Worm (Caenorhabditis elegans): ENCODE results near the gene hrde-1.

Gene hrde-1

DNA sequence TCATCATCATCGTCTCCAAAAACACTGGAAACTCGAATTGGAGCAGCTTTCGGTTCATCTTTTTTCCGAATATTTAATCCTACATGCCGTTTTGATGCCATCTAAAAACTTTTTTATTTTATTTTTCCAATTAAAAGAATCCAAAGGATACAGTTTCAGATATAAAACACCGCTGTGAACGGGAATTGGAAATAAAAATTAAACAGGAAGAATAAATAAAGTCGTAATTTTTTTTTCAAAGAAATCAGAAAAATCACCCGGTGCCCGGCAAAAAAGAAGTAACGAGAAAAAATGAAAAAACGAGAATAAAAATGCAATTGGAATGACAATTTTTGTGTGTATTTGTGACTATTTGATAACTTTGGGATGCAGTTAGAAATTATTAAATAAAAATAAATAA, 7.3 kb downstream of the hrde-1 start, which contains the start of gene ccdc-55:
Gene ccdc-55, minus strand, starts transcription at position 101 of the 400 bp plus-strand sequence.
- no peak for TF ChIP-seq ceh-16 (tag; optimal IDR thresholded peaks at IDR 0.05)
- no peak for TF ChIP-seq unc-55 (GFP tag; optimal IDR thresholded peaks at IDR 0.05)
- TF ChIP-seq ama-1 (optimal IDR thresholded peaks at IDR 0.05) = no peak
- TF ChIP-seq lsy-2 (tag; optimal IDR thresholded peaks at IDR 0.05) = no peak
- TF ChIP-seq nhr-25 (tag; optimal IDR thresholded peaks at IDR 0.05) = no peak
- TF ChIP-seq nhr-21 (tag; optimal IDR thresholded peaks at IDR 0.05) = no peak
- no peak for TF ChIP-seq nhr-12 (tag; optimal IDR thresholded peaks at IDR 0.05)
- no peak for TF ChIP-seq nhr-237 (tag; optimal IDR thresholded peaks at IDR 0.05)
- TF ChIP-seq unc-62 (GFP tag; optimal IDR thresholded peaks at IDR 0.05) = no peak
- TF ChIP-seq sma-9 (GFP tag; optimal IDR thresholded peaks at IDR 0.05) = no peak
- no peak for TF ChIP-seq sma-9 (tag; optimal IDR thresholded peaks at IDR 0.05)
- TF ChIP-seq nhr-6 (tag; optimal IDR thresholded peaks at IDR 0.05) = no peak
- TF ChIP-seq snpc-4 (tag; optimal IDR thresholded peaks at IDR 0.05) = no peak
- no peak for TF ChIP-seq gmeb-1 (tag; optimal IDR thresholded peaks at IDR 0.05)
- TF ChIP-seq mbf-1 (tag; optimal IDR thresholded peaks at IDR 0.05) = no peak
- no peak for TF ChIP-seq dmd-4 (tag; optimal IDR thresholded peaks at IDR 0.05)

DNA sequence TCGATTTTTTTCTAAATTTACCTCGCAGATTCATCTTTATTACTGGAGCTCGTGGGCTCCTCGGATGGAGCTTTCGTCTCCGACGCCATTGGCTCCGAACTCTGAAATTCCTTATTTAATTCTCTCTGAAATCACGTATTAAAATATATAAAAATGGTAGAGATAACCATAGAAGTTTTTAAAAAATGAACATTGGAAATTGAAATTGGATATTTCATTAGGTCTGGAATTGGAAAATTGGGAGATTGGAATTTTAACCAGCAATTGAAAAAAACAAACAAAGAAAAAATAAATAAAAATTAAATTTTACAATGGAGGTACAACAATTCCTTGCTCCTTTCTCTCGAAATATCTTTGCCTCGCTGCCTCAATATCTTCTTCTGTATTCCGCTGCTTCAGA, 9.2 kb downstream of the hrde-1 start, which contains the start of gene rnf-5:
Gene rnf-5, minus strand, starts transcription at position 101 of the 400 bp plus-strand sequence.
- no peak for TF ChIP-seq nhr-129 (tag; optimal IDR thresholded peaks at IDR 0.05)
- no peak for TF ChIP-seq blmp-1 (tag; optimal IDR thresholded peaks at IDR 0.05; ENCODE audit: insufficient read depth)
- no peak for TF ChIP-seq egl-27 (tag; optimal IDR thresholded peaks at IDR 0.05)
- TF ChIP-seq ztf-4 (tag; optimal IDR thresholded peaks at IDR 0.05) = no peak
- no peak for TF ChIP-seq peb-1 (tag; optimal IDR thresholded peaks at IDR 0.05)
- TF ChIP-seq elt-3 (tag; optimal IDR thresholded peaks at IDR 0.05) = no peak
- no peak for TF ChIP-seq ztf-1 (GFP tag; conservative IDR thresholded peaks at IDR 0.05)
- TF ChIP-seq Y55F3AM.14 (GFP tag; optimal IDR thresholded peaks at IDR 0.05) = no peak
- no peak for TF ChIP-seq unc-39 (tag; optimal IDR thresholded peaks at IDR 0.05)
- no peak for TF ChIP-seq mab-5 (tag; optimal IDR thresholded peaks at IDR 0.05)
- no peak for TF ChIP-seq ceh-82 (tag; optimal IDR thresholded peaks at IDR 0.05)
- TF ChIP-seq mbf-1 (tag; optimal IDR thresholded peaks at IDR 0.05) = no peak
- no peak for TF ChIP-seq F13H6.1 (tag; optimal IDR thresholded peaks at IDR 0.05)
- no peak for TF ChIP-seq snpc-4 (tag; optimal IDR thresholded peaks at IDR 0.05)
- TF ChIP-seq unc-62 (GFP tag; optimal IDR thresholded peaks at IDR 0.05) = no peak
- no peak for TF ChIP-seq skn-1 (tag; optimal IDR thresholded peaks at IDR 0.05)
- no peak for TF ChIP-seq dmd-4 (tag; optimal IDR thresholded peaks at IDR 0.05)
- TF ChIP-seq C34F6.9 (tag; optimal IDR thresholded peaks at IDR 0.05) = no peak
- no peak for TF ChIP-seq aly-2 (tag; optimal IDR thresholded peaks at IDR 0.05)

DNA sequence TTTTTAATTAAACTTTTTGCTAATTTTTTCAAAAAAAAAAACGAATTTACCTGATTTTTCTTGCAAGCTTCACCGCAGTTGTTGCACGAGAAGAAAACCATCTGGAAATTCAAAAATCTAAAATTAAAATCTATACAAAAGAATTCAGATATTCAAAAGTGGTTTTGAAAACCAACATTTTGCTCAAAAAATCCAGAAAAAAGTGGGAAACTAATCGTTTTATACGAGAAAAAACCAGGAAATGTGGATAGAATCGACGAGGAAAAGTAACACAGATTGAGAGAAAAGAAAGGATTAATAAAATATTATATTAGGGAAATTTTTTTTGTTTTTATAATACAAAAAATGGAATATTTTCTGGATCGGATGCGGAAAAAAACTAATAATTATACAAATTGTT, 11.9 kb downstream of the hrde-1 start, which contains the start of gene C16C10.8:
Gene C16C10.8, minus strand, starts transcription at position 101 of the 400 bp plus-strand sequence.
- TF ChIP-seq sma-9 (GFP tag; optimal IDR thresholded peaks at IDR 0.05) = no peak
- no peak for TF ChIP-seq sma-9 (tag; optimal IDR thresholded peaks at IDR 0.05)
- TF ChIP-seq nhr-21 (tag; optimal IDR thresholded peaks at IDR 0.05) = no peak
- no peak for TF ChIP-seq ztf-1 (GFP tag; conservative IDR thresholded peaks at IDR 0.05)
- no peak for TF ChIP-seq crh-2 (tag; optimal IDR thresholded peaks at IDR 0.05)
- TF ChIP-seq ztf-4 (tag; optimal IDR thresholded peaks at IDR 0.05) = no peak
- no peak for TF ChIP-seq aly-2 (tag; optimal IDR thresholded peaks at IDR 0.05)
- no peak for TF ChIP-seq unc-39 (tag; optimal IDR thresholded peaks at IDR 0.05)

DNA sequence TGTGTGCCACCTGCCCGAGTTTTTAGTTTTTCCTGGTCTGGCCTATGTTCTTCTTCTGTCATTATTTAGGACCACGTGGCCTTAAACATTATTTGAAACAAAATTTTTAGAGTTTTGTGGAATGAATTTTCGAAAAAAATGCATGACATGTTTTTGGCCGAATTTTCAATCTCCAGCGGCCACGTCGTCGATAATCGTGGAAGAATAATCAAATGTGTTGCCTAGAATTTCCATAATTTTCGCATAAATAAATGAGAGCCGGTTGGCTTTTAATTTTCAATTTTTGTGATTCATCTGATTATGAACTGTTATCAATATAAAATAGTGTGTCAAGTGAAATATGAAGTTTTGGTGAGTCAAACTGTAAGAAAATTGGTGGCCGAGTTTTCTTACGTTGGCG, 15.0 kb downstream of the hrde-1 start, which contains the start of gene C01G12.16:
Gene C01G12.16, plus strand, starts transcription at position 301 of the 400 bp plus-strand sequence.
- TF ChIP-seq lin-13 (GFP tag; optimal IDR thresholded peaks at IDR 0.05) = no peak
- TF ChIP-seq aly-2 (tag; optimal IDR thresholded peaks at IDR 0.05) = no peak
- TF ChIP-seq peb-1 (tag; optimal IDR thresholded peaks at IDR 0.05) = no peak
- TF ChIP-seq ztf-11 (tag; optimal IDR thresholded peaks at IDR 0.05) = no peak
- no peak for TF ChIP-seq ztf-1 (GFP tag; conservative IDR thresholded peaks at IDR 0.05)
- no peak for TF ChIP-seq crh-2 (tag; optimal IDR thresholded peaks at IDR 0.05)
- no peak for TF ChIP-seq sem-4 (tag; optimal IDR thresholded peaks at IDR 0.05)
- TF ChIP-seq unc-55 (GFP tag; optimal IDR thresholded peaks at IDR 0.05) = no peak
- no peak for TF ChIP-seq C34F6.9 (tag; optimal IDR thresholded peaks at IDR 0.05)
- TF ChIP-seq F13H6.1 (tag; optimal IDR thresholded peaks at IDR 0.05) = no peak
- no peak for TF ChIP-seq dmd-4 (tag; optimal IDR thresholded peaks at IDR 0.05)
- TF ChIP-seq skn-1 (tag; optimal IDR thresholded peaks at IDR 0.05) = no peak
- no peak for TF ChIP-seq nhr-11 (tag; optimal IDR thresholded peaks at IDR 0.05)
- no peak for TF ChIP-seq ceh-82 (tag; optimal IDR thresholded peaks at IDR 0.05)
- TF ChIP-seq mab-5 (tag; optimal IDR thresholded peaks at IDR 0.05) = no peak
- no peak for TF ChIP-seq nhr-21 (tag; optimal IDR thresholded peaks at IDR 0.05)
- TF ChIP-seq lsy-2 (tag; optimal IDR thresholded peaks at IDR 0.05) = no peak
- no peak for TF ChIP-seq snpc-4 (tag; optimal IDR thresholded peaks at IDR 0.05)
- no peak for TF ChIP-seq gmeb-1 (tag; optimal IDR thresholded peaks at IDR 0.05)
- no peak for TF ChIP-seq elt-1 (tag; optimal IDR thresholded peaks at IDR 0.05)
